Worm (Caenorhabditis elegans) whole organism, late embryonic: ENCODE data around the gene tag-244.

Experiments used
- C08G9.2 ChIP-seq: sonication (generic microtip); optimal IDR thresholded peaks from 2 replicates; lab custom pipeline; 2016; ENCODE audit warnings: mild to moderate bottlenecking, missing genetic modification characterization, moderate library complexity, missing compliant biosample characterization
- C38D4.7 ChIP-seq: fragments of 200-800 bp; sonication (Bioruptor generic); optimal IDR thresholded peaks from 2 replicates; lab custom pipeline; 2018; ENCODE audit warnings: mild to moderate bottlenecking, missing genetic modification characterization, moderate library complexity, missing compliant biosample characterization
- F13H6.1 ChIP-seq: sonication (generic microtip); optimal IDR thresholded peaks from 2 replicates; lab custom pipeline; 2016; ENCODE audit warnings: missing genetic modification characterization, missing compliant biosample characterization
- K02D7.2 ChIP-seq: sonication (generic microtip); optimal IDR thresholded peaks from 2 replicates; lab custom pipeline; 2017; ENCODE audit warnings: mild to moderate bottlenecking, missing genetic modification characterization, missing compliant biosample characterization
- T23F11.4 ChIP-seq: fragments of 200-800 bp; sonication (Bioruptor generic); optimal IDR thresholded peaks from 2 replicates; lab custom pipeline; 2018; ENCODE audit warnings: mild to moderate bottlenecking, missing genetic modification characterization, missing compliant biosample characterization
- ahr-1 ChIP-seq: sonication (generic microtip); optimal IDR thresholded peaks from 2 replicates; lab custom pipeline; 2016; ENCODE audit warnings: missing genetic modification characterization, missing compliant biosample characterization
- ama-1 ChIP-seq: fragments of 150-350 bp; optimal IDR thresholded peaks from 2 replicates; lab custom pipeline; 2014
- ceh-2 ChIP-seq: sonication (generic microtip); optimal IDR thresholded peaks from 2 replicates; lab custom pipeline; 2016; ENCODE audit warnings: missing genotype, missing genetic modification characterization, missing compliant biosample characterization
- ceh-31 ChIP-seq: sonication (generic microtip); optimal IDR thresholded peaks from 2 replicates; lab custom pipeline; 2016; ENCODE audit warnings: missing genetic modification characterization, missing compliant biosample characterization
- ceh-48 ChIP-seq: sonication (generic microtip); optimal IDR thresholded peaks from 2 replicates; lab custom pipeline; 2016; ENCODE audit warnings: missing genetic modification characterization, inconsistent platforms, missing compliant biosample characterization
- ceh-6 ChIP-seq: fragments of 200-800 bp; sonication (Bioruptor generic); optimal IDR thresholded peaks from 2 replicates; lab custom pipeline; 2018; ENCODE audit warnings: mild to moderate bottlenecking, missing genetic modification characterization, missing compliant biosample characterization
- dmd-4 ChIP-seq: sonication (generic microtip); optimal IDR thresholded peaks from 2 replicates; lab custom pipeline; 2016; ENCODE audit warnings: borderline replicate concordance, missing genetic modification characterization, missing compliant biosample characterization
- elt-2 ChIP-seq: sonication (generic microtip); optimal IDR thresholded peaks from 2 replicates; lab custom pipeline; 2016; ENCODE audit warnings: missing genetic modification reagents, missing genetic modification characterization, missing compliant biosample characterization
- fkh-10 ChIP-seq: fragments of 150-350 bp; optimal IDR thresholded peaks from 2 replicates; lab custom pipeline; 2014; ENCODE audit warnings: missing biosample characterization, missing genetic modification reagents, missing genetic modification characterization
- hlh-30 ChIP-seq: sonication (generic microtip); optimal IDR thresholded peaks from 2 replicates; lab custom pipeline; 2017; ENCODE audit warnings: antibody characterized with exemption, missing genetic modification characterization, missing compliant biosample characterization; ENCODE audit not compliant: insufficient read depth
- lim-6 ChIP-seq: sonication (generic microtip); optimal IDR thresholded peaks from 2 replicates; lab custom pipeline; 2016; ENCODE audit warnings: missing genetic modification characterization, missing compliant biosample characterization
- lin-11 ChIP-seq: fragments of 200-800 bp; sonication (Bioruptor generic); optimal IDR thresholded peaks from 2 replicates; lab custom pipeline; 2018; ENCODE audit warnings: mild to moderate bottlenecking, missing genetic modification characterization, missing compliant biosample characterization
- nhr-232 ChIP-seq: sonication (generic microtip); optimal IDR thresholded peaks from 2 replicates; lab custom pipeline; 2016; ENCODE audit warnings: missing genetic modification characterization, missing compliant biosample characterization
- npax-4 ChIP-seq: sonication (generic microtip); optimal IDR thresholded peaks from 2 replicates; lab custom pipeline; 2016; ENCODE audit warnings: missing genetic modification characterization, missing compliant biosample characterization
- odd-2 ChIP-seq: sonication (generic microtip); optimal IDR thresholded peaks from 2 replicates; lab custom pipeline; 2017; ENCODE audit warnings: antibody characterized with exemption, mild to moderate bottlenecking, missing genetic modification characterization, missing compliant biosample characterization
- pag-3 ChIP-seq: sonication (generic microtip); optimal IDR thresholded peaks from 2 replicates; lab custom pipeline; 2016; ENCODE audit warnings: missing compliant biosample characterization, missing genetic modification characterization, borderline replicate concordance
- pqm-1 ChIP-seq: sonication (generic microtip); optimal IDR thresholded peaks from 2 replicates; lab custom pipeline; 2016; ENCODE audit warnings: missing genetic modification characterization, missing compliant biosample characterization
- pros-1 ChIP-seq: fragments of 150-350 bp; optimal IDR thresholded peaks from 2 replicates; lab custom pipeline; 2014; ENCODE audit warnings: missing biosample characterization, missing genetic modification reagents, missing genetic modification characterization
- ref-2 ChIP-seq: sonication (generic microtip); optimal IDR thresholded peaks from 2 replicates; lab custom pipeline; 2016; ENCODE audit warnings: missing genetic modification characterization, missing compliant biosample characterization
- syd-9 ChIP-seq: sonication (generic microtip); optimal IDR thresholded peaks from 2 replicates; lab custom pipeline; 2016; ENCODE audit warnings: mild to moderate bottlenecking, missing genetic modification characterization, moderate library complexity, missing compliant biosample characterization
- unc-3 ChIP-seq, 2 experiments: fragments of 200-800 bp in 1 of 2; sonication (Bioruptor generic) in 1 of 2; sonication (generic microtip) in 1 of 2; conservative IDR thresholded peaks in 1 of 2; optimal IDR thresholded peaks in 1 of 2; 2 replicates each; pipeline versions ENCODE4 v1.3.6 to Lab custom; 2016 to 2022; ENCODE audit warnings: missing compliant biosample characterization in 2 of 2, missing genetic modification characterization in 2 of 2, missing genetic modification reagents in 1 of 2
- unc-55 ChIP-seq: sonication (generic microtip); optimal IDR thresholded peaks from 2 replicates; lab custom pipeline; 2017; ENCODE audit warnings: missing biosample characterization, missing genetic modification reagents, missing genetic modification characterization
- zip-5 ChIP-seq: sonication (generic microtip); optimal IDR thresholded peaks from 2 replicates; lab custom pipeline; 2016; ENCODE audit warnings: missing genetic modification characterization, missing compliant biosample characterization

Gene tag-244

DNA sequence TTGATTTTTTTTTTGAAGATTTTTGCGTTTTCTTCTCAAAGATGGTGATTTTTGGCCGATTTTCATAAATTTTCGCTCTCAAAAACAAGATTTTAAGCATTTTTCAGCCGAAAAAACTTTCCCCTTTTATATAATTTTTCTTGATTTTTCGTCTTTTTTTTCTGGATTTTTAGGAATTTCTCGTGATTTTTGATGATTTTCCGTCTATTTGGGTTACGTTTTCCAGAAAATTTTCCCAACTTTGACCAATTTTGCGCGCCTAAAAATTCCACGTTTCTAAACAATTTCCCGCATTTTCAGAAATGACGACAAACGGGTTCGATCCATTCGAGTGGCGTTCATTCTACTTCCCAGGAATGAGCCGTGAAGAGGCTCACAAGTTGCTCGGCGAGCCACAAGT, 46.3 kb downstream of the tag-244 start, which contains the start of gene ced-2:
Gene ced-2 (plus strand): TSS at position 301 of the 400 bp plus-strand sequence.
- no peak for TF ChIP-seq T23F11.4 (GFP tag; lab: Kevin White, UChicago)
- no peak for TF ChIP-seq npax-4 (tag; lab: Kevin White, UChicago)
- no peak for TF ChIP-seq fkh-10 (GFP tag; lab: Kevin White, UChicago)
- no peak for TF ChIP-seq lim-6 (tag; lab: Kevin White, UChicago)
- no peak for TF ChIP-seq dmd-4 (tag; lab: Kevin White, UChicago)
- TF ChIP-seq pros-1 (tag; lab: Kevin White, UChicago): no peak
- no peak for TF ChIP-seq pag-3 (tag; lab: Kevin White, UChicago)
- no peak for TF ChIP-seq ama-1 (lab: Kevin White, UChicago)
- TF ChIP-seq unc-3 (GFP tag; conservative IDR thresholded peaks at IDR 0.05; lab: Robert Waterston, UW): no peak
- TF ChIP-seq unc-3 (tag; optimal IDR thresholded peaks at IDR 0.05; lab: Kevin White, UChicago): no peak
- no peak for TF ChIP-seq ceh-48 (tag; lab: Kevin White, UChicago)
- TF ChIP-seq hlh-30 (tag; lab: Kevin White, UChicago): no peak
- TF ChIP-seq elt-2 (tag; lab: Kevin White, UChicago): no peak
- TF ChIP-seq ref-2 (tag; lab: Kevin White, UChicago): no peak
- no peak for TF ChIP-seq lin-11 (tag; lab: Kevin White, UChicago)
- no peak for TF ChIP-seq ceh-31 (tag; lab: Kevin White, UChicago)

ce11 chrIV:1600784-1601183, 50.1 kb downstream of the tag-244 start:
- TF ChIP-seq fkh-10 (GFP tag; lab: Kevin White, UChicago) (no peak), zip-5 (tag; lab: Kevin White, UChicago) (no peak), syd-9 (tag; lab: Kevin White, UChicago) (no peak), nhr-232 (tag; lab: Kevin White, UChicago) (no peak), lin-11 (tag; lab: Kevin White, UChicago) (no peak), pqm-1 (no peak), ceh-6 (GFP tag; lab: Kevin White, UChicago) (no peak), unc-55 (GFP tag; lab: Kevin White, UChicago) (no peak), odd-2 (tag; lab: Kevin White, UChicago) (no peak), ahr-1 (tag; lab: Kevin White, UChicago) (no peak), F13H6.1 (no peak)
- TF ChIP-seq, all 69 proteins: peak for 0

- TF ChIP-seq T23F11.4 (GFP tag; lab: Kevin White, UChicago) (no peak), C08G9.2 (tag; lab: Kevin White, UChicago) (no peak), ahr-1 (tag; lab: Kevin White, UChicago) (no peak), lim-6 (tag; lab: Kevin White, UChicago) (no peak), ceh-2 (tag; lab: Kevin White, UChicago) (no peak), C38D4.7 (GFP tag; lab: Kevin White, UChicago) (no peak), K02D7.2 (no peak)
- TF ChIP-seq, all 69 proteins: peak for 0
Observed at ce11 chrIV:1601357-1601756, 50.7 kb downstream of the tag-244 start, which contains the start of gene set-23. set-23 (plus strand) TSS chrIV:1601657.
